Worm (Caenorhabditis elegans): ENCODE results near the gene srsx-32.

ce11 chrV:7005964-7006363 is 11.2 kb upstream of the srsx-32 start, which contains the start of gene spig-10:
- TF ChIP-seq ctbp-1 (GFP tag; IDR thresholded peaks at IDR 0.05): no peak
- TF ChIP-seq lin-13 (GFP tag; optimal IDR thresholded peaks at IDR 0.05): no peak
- TF ChIP-seq zfp-2 (tag; optimal IDR thresholded peaks at IDR 0.05): no peak
- TF ChIP-seq ZK546.5 (tag; optimal IDR thresholded peaks at IDR 0.05): no peak
- TF ChIP-seq aha-1 (tag): no peak
- TF ChIP-seq Y48G9A.11 (GFP tag; IDR thresholded peaks at IDR 0.05): no peak
- no peak for TF ChIP-seq F37D6.2 (tag; optimal IDR thresholded peaks at IDR 0.05)
- no peak for TF ChIP-seq ztf-11 (tag; optimal IDR thresholded peaks at IDR 0.05)
- TF ChIP-seq nhr-77 (tag; optimal IDR thresholded peaks at IDR 0.05): no peak
- no peak for TF ChIP-seq R02D3.7 (tag; optimal IDR thresholded peaks at IDR 0.05)
- no peak for TF ChIP-seq fos-1 (tag; optimal IDR thresholded peaks at IDR 0.05)
- no peak for TF ChIP-seq zip-2 (tag; optimal IDR thresholded peaks at IDR 0.05)
